Worm (Caenorhabditis elegans) whole organism, young adult: Measurements from ENCODE around the gene C45B11.8.

ENCODE experiments used
- C17E4.6 ChIP-seq: fragments of 200-800 bp; sonication (Bioruptor generic); IDR thresholded peaks from 2 replicates; pipeline ENCODE4 v1.3.6; 2022; ENCODE audit warnings: missing genetic modification reagents, missing genetic modification characterization, missing compliant biosample characterization
- F23B12.7 ChIP-seq: sonication (generic microtip); optimal IDR thresholded peaks from 2 replicates; lab custom pipeline; 2017; ENCODE audit warnings: missing genetic modification characterization, mild to moderate bottlenecking, missing compliant biosample characterization, antibody characterized with exemption, moderate library complexity; ENCODE audit not compliant: insufficient read depth
- F33H1.4 ChIP-seq: fragments of 200-800 bp; sonication (Bioruptor generic); IDR thresholded peaks from 2 replicates; pipeline ENCODE4 v1.3.6; 2022; ENCODE audit warnings: missing genetic modification reagents, missing genetic modification characterization, missing compliant biosample characterization
- F57A8.1 ChIP-seq: fragments of 200-800 bp; sonication (Bioruptor generic); optimal IDR thresholded peaks from 2 replicates; lab custom pipeline; 2018; ENCODE audit warnings: mild to moderate bottlenecking, missing genetic modification characterization, moderate library complexity, missing compliant biosample characterization
- T26A5.8 ChIP-seq: sonication (generic microtip); optimal IDR thresholded peaks from 2 replicates; lab custom pipeline; 2016; ENCODE audit warnings: missing genetic modification characterization, missing compliant biosample characterization
- Y67H2A.10 ChIP-seq: fragments of 200-800 bp; sonication (Bioruptor generic); conservative IDR thresholded peaks from 2 replicates; pipeline ENCODE4 v1.3.6; 2022; ENCODE audit warnings: missing genetic modification reagents, missing genetic modification characterization, missing compliant biosample characterization
- Y95B8A.8 ChIP-seq: fragments of 200-800 bp; sonication (Bioruptor generic); IDR thresholded peaks from 2 replicates; pipeline ENCODE4 v1.3.6; 2022; ENCODE audit warnings: missing genetic modification reagents, missing genetic modification characterization, missing compliant biosample characterization
- ama-1 ChIP-seq, 3 experiments: fragments of 150-350 bp in 1 of 3; sonication (generic microtip) in 2 of 3; optimal IDR thresholded peaks; 2 replicates each; lab custom pipeline; 2014 to 2018; ENCODE audit warnings: missing biosample characterization in 2 of 3, missing genetic modification characterization in 2 of 3, missing genetic modification reagents in 2 of 3
- attf-3 ChIP-seq: fragments of 200-800 bp; sonication (Bioruptor generic); conservative IDR thresholded peaks from 2 replicates; pipeline ENCODE4 v1.3.6; 2022; ENCODE audit warnings: missing genetic modification reagents, missing genetic modification characterization, missing compliant biosample characterization
- attf-6 ChIP-seq: fragments of 200-800 bp; sonication (Bioruptor generic); IDR thresholded peaks from 2 replicates; pipeline ENCODE4 v1.3.6; 2022; ENCODE audit warnings: missing genetic modification reagents, missing genetic modification characterization, missing compliant biosample characterization
- bed-1 ChIP-seq: fragments of 200-800 bp; sonication (Bioruptor generic); IDR thresholded peaks from 2 replicates; pipeline ENCODE4 v1.3.6; 2022; ENCODE audit warnings: missing genetic modification reagents, missing genetic modification characterization, missing compliant biosample characterization
- cebp-1 ChIP-seq, 2 experiments: fragments of 200-800 bp in 1 of 2; sonication (Bioruptor generic) in 1 of 2; sonication (generic microtip) in 1 of 2; IDR thresholded peaks in 1 of 2; optimal IDR thresholded peaks in 1 of 2; 2 replicates each; pipeline versions ENCODE4 v1.3.6 to Lab custom; 2017 to 2022; ENCODE audit warnings: missing compliant biosample characterization in 2 of 2, missing genetic modification characterization in 2 of 2, mild to moderate bottlenecking in 1 of 2, missing genetic modification reagents in 1 of 2, moderate library complexity in 1 of 2
- ceh-40 ChIP-seq: fragments of 200-800 bp; sonication (Bioruptor generic); IDR thresholded peaks from 2 replicates; pipeline ENCODE4 v1.3.6; 2022; ENCODE audit warnings: missing genetic modification characterization, missing compliant biosample characterization
- ceh-79 ChIP-seq: sonication (generic microtip); optimal IDR thresholded peaks from 2 replicates; lab custom pipeline; 2017; ENCODE audit warnings: mild to moderate bottlenecking, missing genetic modification characterization, missing compliant biosample characterization
- dpl-1 ChIP-seq: fragments of 150-350 bp; optimal IDR thresholded peaks from 2 replicates; lab custom pipeline; 2014; ENCODE audit warnings: missing biosample characterization, missing genetic modification reagents, missing genetic modification characterization
- egl-44 ChIP-seq: fragments of 200-800 bp; sonication (Bioruptor generic); IDR thresholded peaks from 2 replicates; pipeline ENCODE4 v1.3.6; 2022; ENCODE audit warnings: missing genetic modification reagents, missing genetic modification characterization, missing compliant biosample characterization
- him-1 ChIP-seq: sonication (generic microtip); optimal IDR thresholded peaks from 2 replicates; lab custom pipeline; 2016; ENCODE audit warnings: missing genotype, missing genetic modification reagents, missing genetic modification characterization, missing compliant biosample characterization
- hlh-26 ChIP-seq: fragments of 200-800 bp; sonication (Bioruptor generic); conservative IDR thresholded peaks from 2 replicates; pipeline ENCODE4 v1.3.6; 2022; ENCODE audit warnings: missing genetic modification reagents, missing genetic modification characterization, missing compliant biosample characterization
- hmg-20 ChIP-seq: fragments of 200-800 bp; sonication (Bioruptor generic); IDR thresholded peaks from 2 replicates; pipeline ENCODE4 v1.3.6; 2022; ENCODE audit warnings: missing genetic modification reagents, missing genetic modification characterization, missing compliant biosample characterization
- lag-1 ChIP-seq: fragments of 200-800 bp; sonication (Bioruptor generic); IDR thresholded peaks from 2 replicates; pipeline ENCODE4 v1.3.6; 2022; ENCODE audit warnings: missing genetic modification reagents, missing genetic modification characterization, missing compliant biosample characterization
- let-607 ChIP-seq, 2 experiments: fragments of 200-800 bp in 1 of 2; sonication (Bioruptor generic) in 1 of 2; sonication (generic microtip) in 1 of 2; optimal IDR thresholded peaks; 2 replicates each; lab custom pipeline; 2016 to 2018; ENCODE audit warnings: mild to moderate bottlenecking in 2 of 2, missing compliant biosample characterization in 2 of 2, missing genetic modification characterization in 2 of 2, moderate library complexity in 2 of 2, missing genotype in 1 of 2
- lin-40 ChIP-seq: sonication (generic microtip); optimal IDR thresholded peaks from 2 replicates; lab custom pipeline; 2016; ENCODE audit warnings: missing genetic modification characterization, mild to moderate bottlenecking, missing compliant biosample characterization, missing genotype, missing genetic modification reagents
- lin-54 ChIP-seq: fragments of 200-800 bp; sonication (Bioruptor generic); optimal IDR thresholded peaks from 2 replicates; lab custom pipeline; 2018; ENCODE audit warnings: mild to moderate bottlenecking, missing genetic modification characterization, missing compliant biosample characterization
- lir-1 ChIP-seq: fragments of 200-800 bp; sonication (Bioruptor generic); conservative IDR thresholded peaks from 2 replicates; pipeline ENCODE4 v1.3.6; 2022; ENCODE audit warnings: missing genetic modification reagents, missing genetic modification characterization, missing compliant biosample characterization
- nhr-80 ChIP-seq: sonication (generic microtip); optimal IDR thresholded peaks from 2 replicates; lab custom pipeline; 2016; ENCODE audit warnings: missing genetic modification characterization, missing compliant biosample characterization
- nhr-90 ChIP-seq: sonication (generic microtip); optimal IDR thresholded peaks from 2 replicates; lab custom pipeline; 2016; ENCODE audit warnings: missing genotype, mild to moderate bottlenecking, missing genetic modification characterization, missing compliant biosample characterization
- sea-2 ChIP-seq: fragments of 200-800 bp; sonication (Bioruptor generic); IDR thresholded peaks from 2 replicates; pipeline ENCODE4 v1.3.6; 2022; ENCODE audit warnings: missing genetic modification characterization, missing compliant biosample characterization
- snpc-1.1 ChIP-seq: sonication (generic microtip); optimal IDR thresholded peaks from 2 replicates; lab custom pipeline; 2017; ENCODE audit warnings: missing genetic modification characterization, mild to moderate bottlenecking, missing compliant biosample characterization, antibody characterized with exemption, moderate library complexity, missing genotype, missing genetic modification reagents; ENCODE audit not compliant: insufficient read depth
- snpc-3.4 ChIP-seq: sonication (generic microtip); optimal IDR thresholded peaks from 2 replicates; lab custom pipeline; 2017; ENCODE audit warnings: missing genetic modification characterization, mild to moderate bottlenecking, missing compliant biosample characterization, antibody characterized with exemption, moderate library complexity, missing genotype, missing genetic modification reagents
- somi-1 ChIP-seq: fragments of 200-800 bp; sonication (Bioruptor generic); optimal IDR thresholded peaks from 2 replicates; lab custom pipeline; 2018; ENCODE audit warnings: mild to moderate bottlenecking, missing genetic modification characterization, missing compliant biosample characterization
- sptf-2 ChIP-seq: fragments of 200-800 bp; sonication (Bioruptor generic); optimal IDR thresholded peaks from 2 replicates; lab custom pipeline; 2018; ENCODE audit warnings: mild to moderate bottlenecking, missing genetic modification characterization, missing compliant biosample characterization
- tbx-9 ChIP-seq: sonication (generic microtip); optimal IDR thresholded peaks from 2 replicates; lab custom pipeline; 2016; ENCODE audit warnings: borderline replicate concordance, missing genetic modification characterization, inconsistent platforms, missing compliant biosample characterization
- unc-130 ChIP-seq: sonication (generic microtip); optimal IDR thresholded peaks from 2 replicates; lab custom pipeline; 2016; ENCODE audit warnings: missing genetic modification reagents, missing genetic modification characterization, missing compliant biosample characterization
- zfh-2 ChIP-seq: fragments of 200-800 bp; sonication (Bioruptor generic); conservative IDR thresholded peaks from 2 replicates; pipeline ENCODE4 v1.3.6; 2022; ENCODE audit warnings: missing genetic modification reagents, missing genetic modification characterization, missing compliant biosample characterization
- ztf-3 ChIP-seq: fragments of 200-800 bp; sonication (Bioruptor generic); optimal IDR thresholded peaks from 2 replicates; lab custom pipeline; 2018; ENCODE audit warnings: mild to moderate bottlenecking, missing genetic modification characterization, missing compliant biosample characterization
- ztf-6 ChIP-seq: fragments of 200-800 bp; sonication (Bioruptor generic); IDR thresholded peaks from 2 replicates; pipeline ENCODE4 v1.3.6; 2022; ENCODE audit warnings: missing genetic modification reagents, missing genetic modification characterization, missing compliant biosample characterization

The C45B11.8 gene

DNA sequence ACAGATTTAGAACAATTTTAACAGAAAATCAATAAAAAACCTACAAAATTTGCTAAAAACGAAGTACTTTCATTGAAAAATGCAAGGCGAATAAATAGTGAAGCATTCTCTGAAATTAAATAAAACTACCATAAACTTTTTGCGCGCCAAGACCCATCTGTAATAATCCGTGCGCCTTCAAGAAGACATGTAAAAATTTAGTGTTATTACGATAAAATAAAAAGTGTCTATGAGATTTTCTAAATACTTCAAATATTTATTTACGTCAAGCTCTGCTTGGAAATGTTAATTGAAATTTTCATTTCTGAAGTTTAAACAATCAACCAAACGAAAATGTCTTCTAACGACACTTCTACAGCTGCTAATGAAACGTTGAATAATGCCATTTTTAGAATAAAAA is 553 bp upstream of the C45B11.8 start, which contains the start of gene C45B11.9:
C45B11.9 (plus strand) TSS at position 301 of the 400 bp plus-strand sequence.
- no peak for TF ChIP-seq nhr-90 (tag; lab: Kevin White, UChicago)

DNA sequence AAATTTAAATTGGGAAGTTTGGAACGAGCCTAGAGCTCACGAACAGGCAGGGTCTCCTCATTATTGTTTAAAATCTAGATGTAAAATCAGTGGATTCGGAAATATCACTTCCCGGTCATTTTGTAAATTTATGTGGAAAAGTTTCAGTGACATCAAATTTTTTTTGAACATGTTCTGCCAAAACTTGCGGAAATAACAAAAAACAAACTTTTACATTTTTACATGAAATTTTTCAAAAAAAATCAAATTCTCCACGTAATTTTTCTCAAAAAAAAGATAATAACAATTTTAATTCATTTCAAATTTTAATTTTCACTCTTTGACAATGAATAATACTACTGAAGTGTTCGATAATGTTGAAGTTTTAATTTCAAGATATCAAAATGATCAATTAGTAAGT is 926 bp downstream of the C45B11.8 start, which contains the start of gene C45B11.5:
C45B11.5 (plus strand) TSS at position 301 of the 400 bp plus-strand sequence.
- no peak for TF ChIP-seq lin-40 (tag; lab: Kevin White, UChicago)
- no peak for TF ChIP-seq lin-54 (GFP tag; lab: Kevin White, UChicago)
- no peak for TF ChIP-seq F23B12.7 (tag; lab: Kevin White, UChicago)
- TF ChIP-seq bed-1 (GFP tag; lab: Robert Waterston, UW) = no peak
- no peak for TF ChIP-seq Y67H2A.10 (GFP tag; lab: Robert Waterston, UW)
- no peak for TF ChIP-seq hlh-26 (GFP tag; lab: Robert Waterston, UW)
- TF ChIP-seq ztf-6 = no peak
- no peak for TF ChIP-seq him-1 (tag; lab: Kevin White, UChicago)
- no peak for TF ChIP-seq F57A8.1 (GFP tag; lab: Kevin White, UChicago)
- TF ChIP-seq sea-2 = no peak
- TF ChIP-seq ama-1 (optimal IDR thresholded peaks at IDR 0.05; lab: Kevin White, UChicago) = no peak
- no peak for TF ChIP-seq ama-1 (GFP tag; optimal IDR thresholded peaks at IDR 0.05; lab: Kevin White, UChicago)
- no peak for TF ChIP-seq unc-130 (GFP tag; lab: Kevin White, UChicago)
- TF ChIP-seq, all 124 proteins: peak for 0

DNA sequence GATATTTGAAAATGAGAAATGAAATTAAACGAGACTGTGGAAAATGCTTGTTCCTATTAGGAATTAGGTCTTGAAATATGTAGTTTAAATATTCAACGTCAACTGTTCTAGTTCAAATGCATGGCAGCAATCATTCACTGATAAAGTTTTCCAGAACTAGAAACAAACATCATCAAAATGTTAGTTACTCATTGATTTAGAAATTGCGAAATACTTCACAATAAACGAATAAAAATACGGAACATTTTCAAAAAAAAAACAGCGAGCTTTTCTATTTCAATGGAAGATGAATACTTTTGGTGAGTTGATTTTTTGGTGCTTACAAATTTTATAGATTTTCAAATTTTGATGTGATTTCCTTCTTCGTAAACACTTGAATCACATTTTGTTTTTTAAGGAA is 2.0 kb downstream of the C45B11.8 start, which contains the start of gene C45B11.2:
C45B11.2 (plus strand) TSS at position 173 of the 400 bp plus-strand sequence.
- TF ChIP-seq nhr-80 (tag; lab: Kevin White, UChicago) (peak; percentile 7), somi-1 (no peak), ceh-79 (tag; lab: Kevin White, UChicago) (no peak), cebp-1 (GFP tag; IDR thresholded peaks at IDR 0.05; lab: Robert Waterston, UW) (0 out of 2 replicates have a peak, but pooled peaks have one; percentile 35), cebp-1 (tag; optimal IDR thresholded peaks at IDR 0.05; lab: Kevin White, UChicago) (peak; percentile 83), zfh-2 (GFP tag; lab: Robert Waterston, UW) (no peak), snpc-1.1 (tag; lab: Kevin White, UChicago) (no peak)

ce11 chrV:11043767-11044166 is 3.2 kb downstream of the C45B11.8 start, which contains the start of gene C45B11.6:
Gene C45B11.6, plus strand, starts transcription at chrV:11044067.
- no peak for TF ChIP-seq F33H1.4 (GFP tag; lab: Robert Waterston, UW)
- no peak for TF ChIP-seq ceh-40 (GFP tag; lab: Robert Waterston, UW)
- no peak for TF ChIP-seq Y95B8A.8 (GFP tag; lab: Robert Waterston, UW)
- no peak for TF ChIP-seq Y67H2A.10 (GFP tag; lab: Robert Waterston, UW)
- TF ChIP-seq attf-3 (GFP tag; lab: Robert Waterston, UW) = no peak
- no peak for TF ChIP-seq T26A5.8 (tag; lab: Kevin White, UChicago)
- TF ChIP-seq lin-40 (tag; lab: Kevin White, UChicago) = no peak
- TF ChIP-seq lag-1 (GFP tag; lab: Robert Waterston, UW) = no peak
- no peak for TF ChIP-seq lir-1 (GFP tag; lab: Robert Waterston, UW)
- TF ChIP-seq dpl-1 (GFP tag; lab: Kevin White, UChicago) = no peak
- TF ChIP-seq nhr-80 (tag; lab: Kevin White, UChicago) = no peak
- TF ChIP-seq egl-44 (GFP tag; lab: Robert Waterston, UW) = no peak
- TF ChIP-seq hmg-20 (GFP tag; lab: Robert Waterston, UW) = no peak
- no peak for TF ChIP-seq snpc-3.4
- TF ChIP-seq tbx-9 (tag; lab: Kevin White, UChicago) = no peak
- TF ChIP-seq sptf-2 (GFP tag; lab: Kevin White, UChicago) = no peak
- TF ChIP-seq attf-6 = no peak
- no peak for TF ChIP-seq let-607 (tag; optimal IDR thresholded peaks at IDR 0.05; lab: Kevin White, UChicago)
- TF ChIP-seq C17E4.6 = no peak
- no peak for TF ChIP-seq ztf-3 (GFP tag; lab: Kevin White, UChicago)
